Fruit fly (Drosophila melanogaster): Measurements from ENCODE around the gene Sh3beta.

Sh3beta gene

dm6 chr3L:7347984-7348631 lies 21.0 kb downstream of the Sh3beta start, which contains the start of the genes Srp19 and qm (continued):
- no peak for TF ChIP-seq sc (optimal IDR thresholded peaks at IDR 0.05)
- TF ChIP-seq sc (GFP tag; optimal IDR thresholded peaks at IDR 0.05), result no peak
- peak; percentile 59 for TF ChIP-seq sob (GFP tag; IDR thresholded peaks at IDR 0.05)
- TF ChIP-seq phol (tag; optimal IDR thresholded peaks at IDR 0.05), result peak; percentile 68
- TF ChIP-seq ase (GFP tag; IDR thresholded peaks at IDR 0.05), result 0 out of 3 replicates have a peak, but pooled peaks have one; percentile 11
- peak; percentile 26 for TF ChIP-seq CG4854 (GFP tag; optimal IDR thresholded peaks at IDR 0.05)
- no peak for TF ChIP-seq CG31365 (tag; optimal IDR thresholded peaks at IDR 0.05)
- peak; percentile 59; the same call in 1 of the 2 replicates for TF ChIP-seq CG16779 (GFP tag; IDR thresholded peaks at IDR 0.05)
- TF ChIP-seq schlank (tag; optimal IDR thresholded peaks at IDR 0.05), result no peak
- peak; percentile 68 for TF ChIP-seq CoRest (tag; optimal IDR thresholded peaks at IDR 0.05)
- peak; percentile 2 for TF ChIP-seq Deaf1 (tag; optimal IDR thresholded peaks at IDR 0.05)
- TF ChIP-seq Xrp1 (GFP tag; IDR thresholded peaks at IDR 0.05), result peak; percentile 44; the same call in 1 of the 2 replicates
- TF ChIP-seq CG1603 (tag; optimal IDR thresholded peaks at IDR 0.05), result peak; percentile 11
- TF ChIP-seq croc (GFP tag; conservative IDR thresholded peaks at IDR 0.05), result no peak
- peak; percentile 21; the same call in 1 of the 2 replicates for TF ChIP-seq esg (GFP tag; conservative IDR thresholded peaks at IDR 0.05)
- peak; percentile 66 for TF ChIP-seq pzg (GFP tag; optimal IDR thresholded peaks at IDR 0.05)
- TF ChIP-seq CG7372 (GFP tag; IDR thresholded peaks at IDR 0.05), result no peak
- peak; percentile 27 for TF ChIP-seq dmrt99B (tag; optimal IDR thresholded peaks at IDR 0.05)
- TF ChIP-seq HmgZ (tag; optimal IDR thresholded peaks at IDR 0.05), result peak; percentile 20
- TF ChIP-seq pan (optimal IDR thresholded peaks at IDR 0.05), result no peak
- peak in 1 of 2 experiments; percentile 63 for TF ChIP-seq pan (GFP tag; optimal IDR thresholded peaks at IDR 0.05 in 1 of 2, IDR thresholded peaks at IDR 0.05 in 1 of 2)
- TF ChIP-seq fd96Cb (tag; optimal IDR thresholded peaks at IDR 0.05), result peak; percentile 30
- peak; percentile 45 for TF ChIP-seq CG14014 (GFP tag; IDR thresholded peaks at IDR 0.05)
- TF ChIP-seq CG9932 (GFP tag; IDR thresholded peaks at IDR 0.05), result peak; percentile 78
- TF ChIP-seq nerfin-1 (tag; optimal IDR thresholded peaks at IDR 0.05), result no peak
- TF ChIP-seq emc (GFP tag; optimal IDR thresholded peaks at IDR 0.05), result no peak
- peak; percentile 43 for TF ChIP-seq CG17829 (tag; optimal IDR thresholded peaks at IDR 0.05)
- TF ChIP-seq CG4730 (GFP tag; IDR thresholded peaks at IDR 0.05), result no peak
- no peak for TF ChIP-seq Bteb2 (GFP tag; optimal IDR thresholded peaks at IDR 0.05)
- TF ChIP-seq gce (GFP tag; IDR thresholded peaks at IDR 0.05), result peak; percentile 73; the same call in 2 of the 3 replicates
- TF ChIP-seq fu2 (GFP tag; optimal IDR thresholded peaks at IDR 0.05), result peak; percentile 4
- peak; percentile 14 for TF ChIP-seq Meics (GFP tag; optimal IDR thresholded peaks at IDR 0.05)
- TF ChIP-seq tll (GFP tag; optimal IDR thresholded peaks at IDR 0.05), result peak; percentile 6 to 63
- TF ChIP-seq ems (GFP tag; optimal IDR thresholded peaks at IDR 0.05), result peak; percentile 61
- TF ChIP-seq gro (GFP tag; optimal IDR thresholded peaks at IDR 0.05), result peak; percentile 36
- TF ChIP-seq amos (GFP tag; IDR thresholded peaks at IDR 0.05; ENCODE audit: partially characterized antibody), result peak; percentile 77
- peak; percentile 5 for TF ChIP-seq CG1647 (GFP tag; optimal IDR thresholded peaks at IDR 0.05)
- peak; percentile 45 for TF ChIP-seq CG8290 (GFP tag; optimal IDR thresholded peaks at IDR 0.05)
- peak in 1 of 2 experiments; percentile 49 for TF ChIP-seq CG8290 (tag; optimal IDR thresholded peaks at IDR 0.05)
- peak; percentile 78 for TF ChIP-seq vvl (GFP tag; IDR thresholded peaks at IDR 0.05)
- peak; percentile 56 for TF ChIP-seq Hsf (GFP tag; optimal IDR thresholded peaks at IDR 0.05)
- peak; percentile 50; the same call in 2 of the 3 replicates for TF ChIP-seq Opbp (GFP tag; IDR thresholded peaks at IDR 0.05; ENCODE audit: partially characterized antibody)
- peak; percentile 22 for TF ChIP-seq gsb-n (tag; optimal IDR thresholded peaks at IDR 0.05)
- TF ChIP-seq Atf3 (GFP tag; optimal IDR thresholded peaks at IDR 0.05), result peak; percentile 1
- TF ChIP-seq pita (GFP tag; optimal IDR thresholded peaks at IDR 0.05), result no peak
- no peak for TF ChIP-seq CG3838 (GFP tag; optimal IDR thresholded peaks at IDR 0.05)
- peak; percentile 67; the same call in 1 of the 2 replicates for TF ChIP-seq chm (GFP tag; IDR thresholded peaks at IDR 0.05)
- peak; percentile 86 for TF ChIP-seq Jarid2 (GFP tag; optimal IDR thresholded peaks at IDR 0.05)
- TF ChIP-seq psq (GFP tag; optimal IDR thresholded peaks at IDR 0.05), result no peak
- no peak for TF ChIP-seq h (optimal IDR thresholded peaks at IDR 0.05)
- TF ChIP-seq CG13424 (tag; optimal IDR thresholded peaks at IDR 0.05), result peak; percentile 33
